Fruit fly (Drosophila melanogaster) whole organism, embryonic: ENCODE results near the gene caz.

Experiments
- Abd-B ChIP-seq: fragments of 200-800 bp; sonication (Bioruptor generic); optimal IDR thresholded peaks from 2 replicates; lab custom pipeline; 2018; ENCODE audit warnings: missing biosample characterization, mild to moderate bottlenecking, missing genetic modification characterization, moderate library complexity
- Bteb2 ChIP-seq: fragments of 200-800 bp; sonication (Bioruptor generic); optimal IDR thresholded peaks from 2 replicates; lab custom pipeline; 2016; ENCODE audit warnings: missing biosample characterization, missing genetic modification characterization
- CG10543 ChIP-seq: fragments of 200-800 bp; sonication (Bioruptor generic); optimal IDR thresholded peaks from 3 replicates; lab custom pipeline; 2017; ENCODE audit warnings: missing biosample characterization, mild to moderate bottlenecking, missing genetic modification characterization, moderate library complexity
- CG11398 ChIP-seq: fragments of 200-800 bp; sonication (Bioruptor generic); optimal IDR thresholded peaks from 2 replicates; lab custom pipeline; 2016; ENCODE audit warnings: missing biosample characterization, missing genetic modification characterization
- CG12071 ChIP-seq: fragments of 200-800 bp; sonication (Bioruptor generic); optimal IDR thresholded peaks from 3 replicates; lab custom pipeline; 2018; ENCODE audit warnings: missing biosample characterization, mild to moderate bottlenecking, missing genetic modification characterization
- CG12219 ChIP-seq: fragments of 200-800 bp; sonication (Bioruptor generic); optimal IDR thresholded peaks from 3 replicates; lab custom pipeline; 2018; ENCODE audit warnings: missing biosample characterization, mild to moderate bottlenecking, missing genetic modification characterization
- CG12236 ChIP-seq: fragments of 200-800 bp; sonication (Bioruptor generic); optimal IDR thresholded peaks from 2 replicates; lab custom pipeline; 2016; ENCODE audit warnings: missing biosample characterization, missing genetic modification characterization
- CG12769 ChIP-seq: fragments of 200-800 bp; sonication (Bioruptor generic); optimal IDR thresholded peaks from 2 replicates; lab custom pipeline; 2019; ENCODE audit warnings: missing biosample characterization, mild to moderate bottlenecking, missing genetic modification characterization, moderate library complexity
- CG14014 ChIP-seq: fragments of 200-800 bp; sonication (Bioruptor generic); IDR thresholded peaks from 2 replicates; pipeline ENCODE4 v1.3.6; 2022; ENCODE audit warnings: missing biosample characterization, missing genetic modification characterization
- CG14441 ChIP-seq: fragments of 200-800 bp; sonication (Bioruptor generic); IDR thresholded peaks from 2 replicates; pipeline ENCODE4 v1.3.6; 2022; ENCODE audit warnings: missing biosample characterization, missing genetic modification characterization
- CG1603 ChIP-seq: fragments of 200-800 bp; sonication (Bioruptor generic); optimal IDR thresholded peaks from 2 replicates; lab custom pipeline; 2019; ENCODE audit warnings: missing biosample characterization, mild to moderate bottlenecking, missing genetic modification characterization, moderate library complexity
- CG18262 ChIP-seq: fragments of 200-800 bp; optimal IDR thresholded peaks from 3 replicates; lab custom pipeline; 2019; ENCODE audit warnings: missing biosample characterization, mild to moderate bottlenecking, missing genetic modification characterization, moderate library complexity
- CG1832 ChIP-seq: fragments of 200-800 bp; sonication (Bioruptor generic); optimal IDR thresholded peaks from 2 replicates; lab custom pipeline; 2017; ENCODE audit warnings: missing biosample characterization, mild to moderate bottlenecking, missing genetic modification characterization, inconsistent platforms
- CG5245 ChIP-seq: fragments of 200-800 bp; sonication (Bioruptor generic); optimal IDR thresholded peaks from 3 replicates; lab custom pipeline; 2016; ENCODE audit warnings: missing biosample characterization, missing genetic modification characterization
- CG7556 ChIP-seq: fragments of 200-800 bp; sonication (Bioruptor generic); optimal IDR thresholded peaks from 2 replicates; lab custom pipeline; 2017; ENCODE audit warnings: missing biosample characterization, mild to moderate bottlenecking, missing genetic modification characterization
- CG8924 ChIP-seq: fragments of 200-800 bp; optimal IDR thresholded peaks from 3 replicates; lab custom pipeline; 2019; ENCODE audit warnings: missing biosample characterization, mild to moderate bottlenecking, missing genetic modification characterization, moderate library complexity
- CG9437 ChIP-seq: fragments of 200-800 bp; sonication (Bioruptor generic); optimal IDR thresholded peaks from 2 replicates; lab custom pipeline; 2018; ENCODE audit warnings: missing biosample characterization, mild to moderate bottlenecking, missing genetic modification characterization
- CTCF ChIP-seq: fragments of 200-800 bp; sonication (Bioruptor generic); optimal IDR thresholded peaks from 2 replicates; lab custom pipeline; 2017; ENCODE audit warnings: missing biosample characterization, mild to moderate bottlenecking, missing genetic modification characterization, moderate library complexity
- Dip2 ChIP-seq: fragments of 200-800 bp; sonication (Bioruptor generic); IDR thresholded peaks from 2 replicates; pipeline ENCODE4 v1.3.6; 2022; ENCODE audit warnings: missing biosample characterization, missing genetic modification characterization
- Dll ChIP-seq: fragments of 200-800 bp; sonication (Bioruptor generic); IDR thresholded peaks from 4 replicates; pipeline ENCODE4 v1.3.6; 2022; ENCODE audit warnings: missing biosample characterization, missing genetic modification characterization; ENCODE audit not compliant: partially characterized antibody
- Doc2 ChIP-seq: fragments of 200-800 bp; sonication (Bioruptor generic); IDR thresholded peaks from 2 replicates; pipeline ENCODE4 v1.3.6; 2022; ENCODE audit warnings: missing biosample characterization, missing genetic modification characterization
- Dref ChIP-seq: fragments of 200-800 bp; sonication (Bioruptor generic); IDR thresholded peaks from 2 replicates; pipeline ENCODE4 v1.3.6; 2022; ENCODE audit warnings: missing biosample characterization, missing genetic modification characterization
- H2.0 ChIP-seq: fragments of 200-800 bp; sonication (Bioruptor generic); IDR thresholded peaks from 2 replicates; pipeline ENCODE4 v1.3.6; 2022; ENCODE audit warnings: missing biosample characterization, missing genetic modification characterization
- HLH4C ChIP-seq: fragments of 200-800 bp; sonication (Bioruptor generic); IDR thresholded peaks from 3 replicates; pipeline ENCODE4 v1.3.6; 2022; ENCODE audit warnings: missing biosample characterization, missing genetic modification characterization; ENCODE audit not compliant: partially characterized antibody
- HmgD ChIP-seq: fragments of 200-800 bp; sonication (Bioruptor generic); optimal IDR thresholded peaks from 3 replicates; lab custom pipeline; 2016; ENCODE audit warnings: missing biosample characterization, missing genetic modification characterization
- Mrtf ChIP-seq: fragments of 200-800 bp; sonication (Bioruptor generic); IDR thresholded peaks from 3 replicates; pipeline ENCODE4 v1.3.6; 2022; ENCODE audit warnings: missing biosample characterization, missing genetic modification characterization
- Optix ChIP-seq: fragments of 200-800 bp; sonication (Bioruptor generic); IDR thresholded peaks from 3 replicates; pipeline ENCODE4 v1.3.6; 2022; ENCODE audit warnings: missing biosample characterization, missing genetic modification characterization
- Usf ChIP-seq: fragments of 200-800 bp; sonication (Bioruptor generic); optimal IDR thresholded peaks from 2 replicates; lab custom pipeline; 2017; ENCODE audit warnings: missing genotype, missing biosample characterization, missing genetic modification characterization
- bab2 ChIP-seq: fragments of 200-800 bp; sonication (Bioruptor generic); optimal IDR thresholded peaks from 2 replicates; lab custom pipeline; 2016; ENCODE audit warnings: missing biosample characterization, missing genetic modification characterization
- chinmo ChIP-seq: fragments of 200-800 bp; sonication (Bioruptor generic); IDR thresholded peaks from 4 replicates; pipeline ENCODE4 v1.3.6; 2022; ENCODE audit warnings: missing biosample characterization, missing genetic modification characterization; ENCODE audit not compliant: partially characterized antibody
- chn ChIP-seq: fragments of 200-800 bp; sonication (Bioruptor generic); optimal IDR thresholded peaks from 2 replicates; lab custom pipeline; 2016; ENCODE audit warnings: missing biosample characterization, missing genetic modification characterization
- crc ChIP-seq: fragments of 200-800 bp; sonication (Bioruptor generic); optimal IDR thresholded peaks from 2 replicates; lab custom pipeline; 2016; ENCODE audit warnings: missing biosample characterization, missing genetic modification characterization
- fru ChIP-seq: fragments of >200 bp; optimal IDR thresholded peaks from 2 replicates; lab custom pipeline; 2017
- ham ChIP-seq: fragments of 200-800 bp; sonication (Bioruptor generic); IDR thresholded peaks from 2 replicates; pipeline ENCODE4 v1.3.6; 2022; ENCODE audit warnings: missing biosample characterization, missing genetic modification characterization
- hth ChIP-seq: fragments of >200 bp; optimal IDR thresholded peaks from 2 replicates; lab custom pipeline; 2017; ENCODE audit warnings: inconsistent platforms
- jumu ChIP-seq: fragments of 200-800 bp; sonication (Bioruptor generic); optimal IDR thresholded peaks from 3 replicates; lab custom pipeline; 2016; ENCODE audit warnings: missing biosample characterization, missing genetic modification characterization
- ken ChIP-seq: fragments of 200-800 bp; sonication (Bioruptor generic); IDR thresholded peaks from 3 replicates; pipeline ENCODE4 v1.3.6; 2022; ENCODE audit warnings: missing biosample characterization, missing genetic modification characterization
- lbe ChIP-seq: fragments of 200-800 bp; sonication (Bioruptor generic); optimal IDR thresholded peaks from 2 replicates; lab custom pipeline; 2016; ENCODE audit warnings: missing biosample characterization, mild to moderate bottlenecking, missing genetic modification characterization
- mld ChIP-seq: fragments of 200-800 bp; sonication (Bioruptor generic); IDR thresholded peaks from 3 replicates; pipeline ENCODE4 v1.3.6; 2022; ENCODE audit warnings: missing biosample characterization, missing genetic modification characterization; ENCODE audit not compliant: partially characterized antibody
- pho ChIP-seq: fragments of 200-800 bp; sonication (Bioruptor generic); optimal IDR thresholded peaks from 2 replicates; lab custom pipeline; 2016; ENCODE audit warnings: missing biosample characterization, missing genetic modification characterization
- phol ChIP-seq: fragments of 200-800 bp; sonication (Bioruptor generic); optimal IDR thresholded peaks from 3 replicates; lab custom pipeline; 2018; ENCODE audit warnings: missing biosample characterization, mild to moderate bottlenecking, missing genetic modification characterization, moderate library complexity
- prd ChIP-seq, 3 experiments: fragments of >200 bp in 2 of 3; fragments of 200-800 bp in 1 of 3; sonication (Bioruptor generic) in 1 of 3; optimal IDR thresholded peaks in 2 of 3; IDR thresholded peaks in 1 of 3; 2 replicates in 2 of 3; 3 replicates in 1 of 3; pipeline versions ENCODE4 v1.3.6 to Lab custom; 2017 to 2022; ENCODE audit warnings: missing biosample characterization in 1 of 3, missing genetic modification characterization in 1 of 3
- psq ChIP-seq: fragments of 200-800 bp; sonication (Bioruptor generic); optimal IDR thresholded peaks from 2 replicates; lab custom pipeline; 2017; ENCODE audit warnings: missing biosample characterization, missing genetic modification characterization
- run ChIP-seq: fragments of 200-800 bp; sonication (Bioruptor generic); optimal IDR thresholded peaks from 3 replicates; lab custom pipeline; 2018; ENCODE audit warnings: missing biosample characterization, mild to moderate bottlenecking, missing genetic modification characterization
- slbo ChIP-seq: fragments of 200-800 bp; sonication (Bioruptor generic); IDR thresholded peaks from 2 replicates; pipeline ENCODE4 v1.3.6; 2022; ENCODE audit warnings: missing biosample characterization, missing genetic modification characterization
- so ChIP-seq: fragments of 200-800 bp; sonication (Bioruptor generic); IDR thresholded peaks from 3 replicates; pipeline ENCODE4 v1.3.6; 2022; ENCODE audit warnings: missing biosample characterization, missing genetic modification characterization
- sob ChIP-seq: fragments of 200-800 bp; sonication (Bioruptor generic); IDR thresholded peaks from 2 replicates; pipeline ENCODE4 v1.3.6; 2022; ENCODE audit warnings: missing biosample characterization, missing genetic modification characterization
- unc-4 ChIP-seq: fragments of 200-800 bp; sonication (Bioruptor generic); IDR thresholded peaks from 2 replicates; pipeline ENCODE4 v1.3.6; 2022; ENCODE audit warnings: missing biosample characterization, missing genetic modification characterization; ENCODE audit not compliant: partially characterized antibody
- wdn ChIP-seq: fragments of 200-800 bp; sonication (Bioruptor generic); IDR thresholded peaks from 2 replicates; pipeline ENCODE4 v1.3.6; 2022; ENCODE audit warnings: missing biosample characterization, missing genetic modification characterization
- yki ChIP-seq: fragments of >200 bp; optimal IDR thresholded peaks from 3 replicates; lab custom pipeline; 2018
- zen ChIP-seq: fragments of 200-800 bp; sonication (Bioruptor generic); optimal IDR thresholded peaks from 3 replicates; lab custom pipeline; 2018; ENCODE audit warnings: missing biosample characterization, mild to moderate bottlenecking, missing genetic modification characterization, moderate library complexity

Gene caz

DNA sequence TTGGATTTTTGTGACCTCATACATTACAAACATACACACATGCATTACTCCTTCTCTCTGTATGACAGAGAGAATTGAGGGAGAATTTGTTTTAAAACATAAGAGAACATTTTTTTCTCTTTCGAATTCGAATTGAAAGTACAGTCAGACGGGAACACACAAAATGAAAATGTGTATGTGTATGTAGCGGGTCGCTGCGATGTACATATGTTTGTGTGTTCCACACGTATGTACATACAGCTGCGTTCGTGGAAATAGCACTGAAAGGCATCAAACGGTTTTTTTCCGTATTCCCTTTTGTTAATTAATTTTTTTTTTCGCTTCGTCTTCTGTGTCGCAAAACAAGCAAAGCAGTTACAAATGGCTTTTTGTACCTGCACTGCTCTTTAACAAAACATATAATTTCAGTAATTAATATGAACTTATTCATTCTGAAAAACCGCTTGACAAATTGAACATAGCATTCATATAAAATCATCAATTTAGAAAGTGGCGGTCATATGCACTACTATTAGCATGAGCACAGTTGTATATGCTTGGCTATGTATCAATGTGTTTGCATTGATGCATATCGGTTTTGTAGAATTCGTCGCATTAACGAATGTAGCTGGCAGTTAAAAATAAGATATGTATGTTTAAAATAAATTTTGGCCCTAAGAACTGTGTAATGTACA lies 44.1 kb downstream of the caz start (continued):
- TF ChIP-seq CG5245 (GFP tag; lab: Kevin White, UChicago) (peak; percentile 83), CG1832 (GFP tag; lab: Kevin White, UChicago) (no peak), lbe (GFP tag; lab: Kevin White, UChicago) (peak; percentile 89), Dll (GFP tag; lab: Robert Waterston, UW) (no peak), Doc2 (GFP tag; lab: Robert Waterston, UW) (no peak), CG7556 (peak; percentile 99), CG12236 (peak; percentile 93), CG8924 (tag; lab: Kevin White, UChicago) (peak; percentile 98), sob (peak; percentile 89), Dref (0 out of 2 replicates have a peak, but pooled peaks have one; percentile 6), hth (no peak), CG9437 (peak; percentile 94), slbo (peak; percentile 90), run (tag; lab: Kevin White, UChicago) (peak; percentile 95), mld (GFP tag; lab: Robert Waterston, UW) (no peak), zen (tag; lab: Kevin White, UChicago) (peak; percentile 94), CTCF (GFP tag; lab: Kevin White, UChicago) (peak; percentile 67), CG14014 (GFP tag; lab: Robert Waterston, UW) (peak; percentile 89), HmgD (peak; percentile 88), jumu (GFP tag; lab: Kevin White, UChicago) (peak; percentile 95), prd (optimal IDR thresholded peaks at IDR 0.05; lab: Kevin White, UChicago) (no peak), prd (GFP tag; IDR thresholded peaks at IDR 0.05; lab: Robert Waterston, UW) (peak; percentile 94), chinmo (no peak; the same call in 2 of the 4 replicates), Optix (GFP tag; lab: Robert Waterston, UW) (peak; percentile 91), phol (tag; lab: Kevin White, UChicago) (peak; percentile 97), ken (GFP tag; lab: Robert Waterston, UW) (peak; percentile 89), wdn (GFP tag; lab: Robert Waterston, UW) (peak; percentile 88), CG18262 (tag; lab: Kevin White, UChicago) (peak; percentile 98), fru (lab: Kevin White, UChicago) (no peak), CG1603 (tag; lab: Kevin White, UChicago) (peak; percentile 89), Mrtf (peak; percentile 90), Bteb2 (GFP tag; lab: Kevin White, UChicago) (peak; percentile 90), Usf (GFP tag; lab: Kevin White, UChicago) (peak; percentile 92), CG10543 (GFP tag; lab: Kevin White, UChicago) (peak; percentile 98), bab2 (GFP tag; lab: Kevin White, UChicago) (peak; percentile 95), CG14441 (GFP tag; lab: Robert Waterston, UW) (peak; percentile 92), psq (peak; percentile 76), Dip2 (GFP tag; lab: Robert Waterston, UW) (no peak; the same call in 1 of the 2 replicates), so (GFP tag; lab: Robert Waterston, UW) (peak; percentile 94), Abd-B (GFP tag; lab: Kevin White, UChicago) (peak; percentile 93), crc (GFP tag; lab: Kevin White, UChicago) (peak; percentile 96), CG11398 (GFP tag; lab: Kevin White, UChicago) (peak; percentile 94), CG12769 (peak; percentile 93), HLH4C (GFP tag; lab: Robert Waterston, UW) (no peak), unc-4 (GFP tag; lab: Robert Waterston, UW) (no peak), pho (GFP tag; lab: Kevin White, UChicago) (peak; percentile 94), CG12071 (peak; percentile 92), yki (lab: Kevin White, UChicago) (peak; percentile 3), ham (peak; percentile 75), chn (GFP tag; lab: Kevin White, UChicago) (peak; percentile 95), CG12219 (GFP tag; lab: Kevin White, UChicago) (peak; percentile 96), H2.0 (GFP tag; lab: Robert Waterston, UW) (peak; percentile 79)
